Worm (Caenorhabditis elegans) whole organism, young adult: Measurements from ENCODE around the gene F54D1.6.

Experiments
- B0019.2 ChIP-seq: fragments of 200-800 bp; sonication (Bioruptor generic); conservative IDR thresholded peaks from 2 replicates; pipeline ENCODE4 v1.3.6; 2022; ENCODE audit warnings: missing genetic modification reagents, missing genetic modification characterization, missing compliant biosample characterization
- B0261.1 ChIP-seq: sonication (generic microtip); optimal IDR thresholded peaks from 2 replicates; lab custom pipeline; 2016; ENCODE audit warnings: mild to moderate bottlenecking, missing genetic modification characterization, moderate library complexity, missing compliant biosample characterization
- C06A6.2 ChIP-seq: fragments of 200-800 bp; sonication (Bioruptor generic); conservative IDR thresholded peaks from 2 replicates; pipeline ENCODE4 v1.3.6; 2022; ENCODE audit warnings: missing genetic modification characterization, missing compliant biosample characterization
- C17E4.6 ChIP-seq: fragments of 200-800 bp; sonication (Bioruptor generic); IDR thresholded peaks from 2 replicates; pipeline ENCODE4 v1.3.6; 2022; ENCODE audit warnings: missing genetic modification reagents, missing genetic modification characterization, missing compliant biosample characterization
- F10E7.11 ChIP-seq: sonication (generic microtip); optimal IDR thresholded peaks from 2 replicates; lab custom pipeline; 2017; ENCODE audit warnings: mild to moderate bottlenecking, missing genetic modification characterization, moderate library complexity, missing compliant biosample characterization
- F23B12.7 ChIP-seq: sonication (generic microtip); optimal IDR thresholded peaks from 2 replicates; lab custom pipeline; 2017; ENCODE audit warnings: missing genetic modification characterization, mild to moderate bottlenecking, missing compliant biosample characterization, antibody characterized with exemption, moderate library complexity; ENCODE audit not compliant: insufficient read depth
- F39B2.1 ChIP-seq: fragments of 200-800 bp; sonication (Bioruptor generic); IDR thresholded peaks from 2 replicates; pipeline ENCODE4 v1.3.6; 2022; ENCODE audit warnings: missing genetic modification reagents, missing genetic modification characterization, missing compliant biosample characterization
- F49E8.2 ChIP-seq: sonication (generic microtip); optimal IDR thresholded peaks from 3 replicates; lab custom pipeline; 2017; ENCODE audit warnings: missing genetic modification characterization, mild to moderate bottlenecking, missing compliant biosample characterization, antibody characterized with exemption, moderate library complexity; ENCODE audit not compliant: insufficient read depth
- F57A8.1 ChIP-seq: fragments of 200-800 bp; sonication (Bioruptor generic); optimal IDR thresholded peaks from 2 replicates; lab custom pipeline; 2018; ENCODE audit warnings: mild to moderate bottlenecking, missing genetic modification characterization, moderate library complexity, missing compliant biosample characterization
- K11D2.4 ChIP-seq: fragments of 200-800 bp; sonication (Bioruptor generic); IDR thresholded peaks from 2 replicates; pipeline ENCODE4 v1.3.6; 2022; ENCODE audit warnings: missing genetic modification reagents, missing genetic modification characterization, missing compliant biosample characterization
- K12H6.12 ChIP-seq: fragments of 200-800 bp; sonication (Bioruptor generic); optimal IDR thresholded peaks from 2 replicates; lab custom pipeline; 2018; ENCODE audit warnings: mild to moderate bottlenecking, missing genetic modification characterization, missing compliant biosample characterization
- Y56A3A.18 ChIP-seq: fragments of 200-800 bp; sonication (Bioruptor generic); IDR thresholded peaks from 2 replicates; pipeline ENCODE4 v1.3.6; 2022; ENCODE audit warnings: missing genetic modification reagents, missing genetic modification characterization, missing compliant biosample characterization
- Y79H2A.3 ChIP-seq: fragments of 200-800 bp; sonication (Bioruptor generic); conservative IDR thresholded peaks from 2 replicates; pipeline ENCODE4 v1.3.6; 2022; ENCODE audit warnings: missing genetic modification reagents, missing genetic modification characterization, missing compliant biosample characterization
- Y95B8A.8 ChIP-seq: fragments of 200-800 bp; sonication (Bioruptor generic); IDR thresholded peaks from 2 replicates; pipeline ENCODE4 v1.3.6; 2022; ENCODE audit warnings: missing genetic modification reagents, missing genetic modification characterization, missing compliant biosample characterization
- ama-1 ChIP-seq, 3 experiments: fragments of 150-350 bp in 1 of 3; sonication (generic microtip) in 2 of 3; optimal IDR thresholded peaks; 2 replicates each; lab custom pipeline; 2014 to 2018; ENCODE audit warnings: missing biosample characterization in 2 of 3, missing genetic modification characterization in 2 of 3, missing genetic modification reagents in 2 of 3
- aptf-3 ChIP-seq: fragments of 200-800 bp; sonication (Bioruptor generic); IDR thresholded peaks from 2 replicates; pipeline ENCODE4 v1.3.6; 2022; ENCODE audit warnings: missing genetic modification characterization, missing compliant biosample characterization
- atf-7 ChIP-seq: sonication (generic microtip); optimal IDR thresholded peaks from 2 replicates; lab custom pipeline; 2017; ENCODE audit warnings: mild to moderate bottlenecking, missing genetic modification characterization, missing compliant biosample characterization
- attf-3 ChIP-seq: fragments of 200-800 bp; sonication (Bioruptor generic); conservative IDR thresholded peaks from 2 replicates; pipeline ENCODE4 v1.3.6; 2022; ENCODE audit warnings: missing genetic modification reagents, missing genetic modification characterization, missing compliant biosample characterization
- bed-1 ChIP-seq: fragments of 200-800 bp; sonication (Bioruptor generic); IDR thresholded peaks from 2 replicates; pipeline ENCODE4 v1.3.6; 2022; ENCODE audit warnings: missing genetic modification reagents, missing genetic modification characterization, missing compliant biosample characterization
- ceh-100 ChIP-seq: fragments of 200-800 bp; sonication (Bioruptor generic); IDR thresholded peaks from 2 replicates; pipeline ENCODE4 v1.3.6; 2022; ENCODE audit warnings: missing genetic modification reagents, missing genetic modification characterization, missing compliant biosample characterization
- ceh-58 ChIP-seq: fragments of 200-800 bp; sonication (Bioruptor generic); IDR thresholded peaks from 2 replicates; pipeline ENCODE4 v1.3.6; 2022; ENCODE audit warnings: missing genetic modification characterization, missing compliant biosample characterization
- ceh-79 ChIP-seq: sonication (generic microtip); optimal IDR thresholded peaks from 2 replicates; lab custom pipeline; 2017; ENCODE audit warnings: mild to moderate bottlenecking, missing genetic modification characterization, missing compliant biosample characterization
- chd-7 ChIP-seq: sonication (generic microtip); optimal IDR thresholded peaks from 2 replicates; lab custom pipeline; 2016; ENCODE audit warnings: mild to moderate bottlenecking, missing genetic modification characterization, moderate library complexity, missing compliant biosample characterization
- die-1 ChIP-seq: sonication (generic microtip); optimal IDR thresholded peaks from 2 replicates; lab custom pipeline; 2016; ENCODE audit warnings: missing genotype, mild to moderate bottlenecking, missing genetic modification characterization, missing compliant biosample characterization
- dpl-1 ChIP-seq: fragments of 150-350 bp; optimal IDR thresholded peaks from 2 replicates; lab custom pipeline; 2014; ENCODE audit warnings: missing biosample characterization, missing genetic modification reagents, missing genetic modification characterization
- efl-1 ChIP-seq: fragments of 150-350 bp; optimal IDR thresholded peaks from 2 replicates; lab custom pipeline; 2014; ENCODE audit warnings: missing biosample characterization, missing genetic modification reagents, missing genetic modification characterization
- egl-18 ChIP-seq: fragments of 200-800 bp; sonication (Bioruptor generic); IDR thresholded peaks from 2 replicates; pipeline ENCODE4 v1.3.6; 2022; ENCODE audit warnings: missing genetic modification reagents, missing genetic modification characterization, missing compliant biosample characterization
- ekl-4 ChIP-seq: fragments of 200-800 bp; sonication (Bioruptor generic); IDR thresholded peaks from 2 replicates; pipeline ENCODE4 v1.3.6; 2022; ENCODE audit warnings: missing genetic modification reagents, missing genetic modification characterization, missing compliant biosample characterization
- ets-4 ChIP-seq: fragments of 200-800 bp; sonication (Bioruptor generic); optimal IDR thresholded peaks from 2 replicates; lab custom pipeline; 2018; ENCODE audit warnings: mild to moderate bottlenecking, missing genetic modification characterization, missing compliant biosample characterization
- gei-17 ChIP-seq: fragments of 200-800 bp; sonication (Bioruptor generic); optimal IDR thresholded peaks from 2 replicates; lab custom pipeline; 2018; ENCODE audit warnings: mild to moderate bottlenecking, missing genetic modification characterization, missing compliant biosample characterization
- him-1 ChIP-seq: sonication (generic microtip); optimal IDR thresholded peaks from 2 replicates; lab custom pipeline; 2016; ENCODE audit warnings: missing genotype, missing genetic modification reagents, missing genetic modification characterization, missing compliant biosample characterization
- lag-1 ChIP-seq: fragments of 200-800 bp; sonication (Bioruptor generic); IDR thresholded peaks from 2 replicates; pipeline ENCODE4 v1.3.6; 2022; ENCODE audit warnings: missing genetic modification reagents, missing genetic modification characterization, missing compliant biosample characterization
- lir-1 ChIP-seq: fragments of 200-800 bp; sonication (Bioruptor generic); conservative IDR thresholded peaks from 2 replicates; pipeline ENCODE4 v1.3.6; 2022; ENCODE audit warnings: missing genetic modification reagents, missing genetic modification characterization, missing compliant biosample characterization
- madf-10 ChIP-seq: sonication (generic microtip); optimal IDR thresholded peaks from 2 replicates; lab custom pipeline; 2016; ENCODE audit warnings: mild to moderate bottlenecking, missing genetic modification characterization, missing compliant biosample characterization
- madf-3 ChIP-seq: fragments of 200-800 bp; sonication (Bioruptor generic); IDR thresholded peaks from 2 replicates; pipeline ENCODE4 v1.3.6; 2022; ENCODE audit warnings: missing genetic modification reagents, missing genetic modification characterization, missing compliant biosample characterization
- madf-6 ChIP-seq: fragments of 200-800 bp; sonication (Bioruptor generic); IDR thresholded peaks from 2 replicates; pipeline ENCODE4 v1.3.6; 2022; ENCODE audit warnings: missing genetic modification reagents, missing genetic modification characterization, missing compliant biosample characterization
- madf-8 ChIP-seq: fragments of 200-800 bp; sonication (Bioruptor generic); conservative IDR thresholded peaks from 2 replicates; pipeline ENCODE4 v1.3.6; 2022; ENCODE audit warnings: missing genetic modification reagents, missing genetic modification characterization, missing compliant biosample characterization
- mxl-1 ChIP-seq: sonication (generic microtip); optimal IDR thresholded peaks from 2 replicates; lab custom pipeline; 2016; ENCODE audit warnings: missing genetic modification characterization, missing compliant biosample characterization
- nhr-120 ChIP-seq: fragments of 200-800 bp; sonication (Bioruptor generic); IDR thresholded peaks from 2 replicates; pipeline ENCODE4 v1.3.6; 2022; ENCODE audit warnings: missing genetic modification characterization, missing compliant biosample characterization
- nhr-80 ChIP-seq: sonication (generic microtip); optimal IDR thresholded peaks from 2 replicates; lab custom pipeline; 2016; ENCODE audit warnings: missing genetic modification characterization, missing compliant biosample characterization
- rcor-1 ChIP-seq: fragments of 200-800 bp; sonication (Bioruptor generic); IDR thresholded peaks from 2 replicates; pipeline ENCODE4 v1.3.6; 2022; ENCODE audit warnings: missing genetic modification reagents, missing genetic modification characterization, missing compliant biosample characterization
- sea-2 ChIP-seq: fragments of 200-800 bp; sonication (Bioruptor generic); IDR thresholded peaks from 2 replicates; pipeline ENCODE4 v1.3.6; 2022; ENCODE audit warnings: missing genetic modification characterization, missing compliant biosample characterization
- snpc-1.1 ChIP-seq: sonication (generic microtip); optimal IDR thresholded peaks from 2 replicates; lab custom pipeline; 2017; ENCODE audit warnings: missing genetic modification characterization, mild to moderate bottlenecking, missing compliant biosample characterization, antibody characterized with exemption, moderate library complexity, missing genotype, missing genetic modification reagents; ENCODE audit not compliant: insufficient read depth
- snpc-1.3 ChIP-seq: sonication (generic microtip); optimal IDR thresholded peaks from 2 replicates; lab custom pipeline; 2017; ENCODE audit warnings: missing genetic modification characterization, mild to moderate bottlenecking, missing compliant biosample characterization, antibody characterized with exemption, moderate library complexity, missing genotype, missing genetic modification reagents; ENCODE audit not compliant: insufficient read depth
- tbp1 ChIP-seq: fragments of 200-800 bp; sonication (Bioruptor generic); optimal IDR thresholded peaks from 2 replicates; lab custom pipeline; 2018; ENCODE audit warnings: mild to moderate bottlenecking, missing genetic modification characterization, missing compliant biosample characterization
- unc-62 ChIP-seq: fragments of 150-350 bp; optimal IDR thresholded peaks from 2 replicates; lab custom pipeline; 2014; ENCODE audit warnings: missing biosample characterization, missing genetic modification reagents, missing genetic modification characterization
- zim-3 ChIP-seq: sonication (generic microtip); optimal IDR thresholded peaks from 2 replicates; lab custom pipeline; 2017; ENCODE audit warnings: mild to moderate bottlenecking, missing genetic modification characterization, moderate library complexity, missing compliant biosample characterization
- ztf-28 ChIP-seq: fragments of 200-800 bp; sonication (Bioruptor generic); IDR thresholded peaks from 2 replicates; pipeline ENCODE4 v1.3.6; 2022; ENCODE audit warnings: missing genetic modification reagents, missing genetic modification characterization, missing compliant biosample characterization
- ztf-3 ChIP-seq: fragments of 200-800 bp; sonication (Bioruptor generic); optimal IDR thresholded peaks from 2 replicates; lab custom pipeline; 2018; ENCODE audit warnings: mild to moderate bottlenecking, missing genetic modification characterization, missing compliant biosample characterization

F54D1.6 gene

ce11 chrIV:11337021-11337420 lies 49.4 kb downstream of the F54D1.6 start, which contains the start of gene F54E12.2 (continued):
- TF ChIP-seq attf-3 (GFP tag; lab: Robert Waterston, UW) (0 out of 2 replicates have a peak, but pooled peaks have one; percentile 46), ama-1 (optimal IDR thresholded peaks at IDR 0.05; lab: Kevin White, UChicago) (no peak), ama-1 (GFP tag; optimal IDR thresholded peaks at IDR 0.05; lab: Kevin White, UChicago) (no peak), dpl-1 (GFP tag; lab: Kevin White, UChicago) (peak; percentile 94), rcor-1 (GFP tag; lab: Robert Waterston, UW) (peak; percentile 88), die-1 (tag; lab: Kevin White, UChicago) (no peak), C17E4.6 (GFP tag; lab: Robert Waterston, UW) (peak; percentile 65; the same call in 1 of the 2 replicates), chd-7 (tag; lab: Kevin White, UChicago) (no peak), egl-18 (GFP tag; lab: Robert Waterston, UW) (no peak), sea-2 (GFP tag; lab: Robert Waterston, UW) (no peak), ceh-58 (no peak), efl-1 (GFP tag; lab: Kevin White, UChicago) (peak; percentile 98), tbp1 (GFP tag; lab: Kevin White, UChicago) (peak; percentile 68), F39B2.1 (GFP tag; lab: Robert Waterston, UW) (peak; percentile 88; the same call in 1 of the 2 replicates), zim-3 (tag; lab: Kevin White, UChicago) (no peak), madf-10 (tag; lab: Kevin White, UChicago) (no peak), nhr-80 (tag; lab: Kevin White, UChicago) (no peak), madf-8 (GFP tag; lab: Robert Waterston, UW) (peak; percentile 96), ztf-3 (GFP tag; lab: Kevin White, UChicago) (no peak), ceh-79 (tag; lab: Kevin White, UChicago) (no peak), ekl-4 (GFP tag; lab: Robert Waterston, UW) (peak; percentile 30; the same call in 1 of the 2 replicates), lir-1 (no peak; the same call in 1 of the 2 replicates), ets-4 (no peak), unc-62 (GFP tag; lab: Kevin White, UChicago) (no peak), Y56A3A.18 (GFP tag; lab: Robert Waterston, UW) (no peak), lag-1 (GFP tag; lab: Robert Waterston, UW) (no peak), Y79H2A.3 (peak; percentile 90), K11D2.4 (GFP tag; lab: Robert Waterston, UW) (no peak), B0019.2 (GFP tag; lab: Robert Waterston, UW) (peak; percentile 88), F49E8.2 (peak; percentile 65), aptf-3 (GFP tag; lab: Robert Waterston, UW) (no peak), ztf-28 (peak; percentile 82; the same call in 1 of the 2 replicates), snpc-1.1 (peak; percentile 56), snpc-1.3 (tag; lab: Kevin White, UChicago) (peak; percentile 88), nhr-120 (GFP tag; lab: Robert Waterston, UW) (no peak), him-1 (tag; lab: Kevin White, UChicago) (no peak), C06A6.2 (GFP tag; lab: Robert Waterston, UW) (no peak), gei-17 (no peak), Y95B8A.8 (GFP tag; lab: Robert Waterston, UW) (peak; percentile 95), ceh-100 (GFP tag; lab: Robert Waterston, UW) (peak; percentile 45; the same call in 1 of the 2 replicates), mxl-1 (tag; lab: Kevin White, UChicago) (no peak), madf-6 (peak; percentile 99), K12H6.12 (tag; lab: Kevin White, UChicago) (no peak), bed-1 (GFP tag; lab: Robert Waterston, UW) (no peak), F10E7.11 (tag; lab: Kevin White, UChicago) (no peak), F23B12.7 (tag; lab: Kevin White, UChicago) (peak; percentile 7), F57A8.1 (no peak), madf-3 (GFP tag; lab: Robert Waterston, UW) (peak; percentile 91), B0261.1 (no peak), atf-7 (tag; lab: Kevin White, UChicago) (no peak)
